Fruit fly (Drosophila melanogaster): ENCODE results near the gene Mob2.

dm6 chr3L:11563972-11564533 is 2.0 kb upstream of the Mob2 start, which contains the start of the genes CG46412 and CG33267:
- TF ChIP-seq CG11294 (GFP tag; IDR thresholded peaks at IDR 0.05) (no peak), Eip78C (GFP tag) (no peak), lz (GFP tag; optimal IDR thresholded peaks at IDR 0.05) (no peak)

All from whole organism, prepupa.